Worm (Caenorhabditis elegans): Measurements from ENCODE around the gene lgc-50.
A peak's percentile ranks its signal among the peaks of the same experiment; 100 is the strongest.

DNA sequence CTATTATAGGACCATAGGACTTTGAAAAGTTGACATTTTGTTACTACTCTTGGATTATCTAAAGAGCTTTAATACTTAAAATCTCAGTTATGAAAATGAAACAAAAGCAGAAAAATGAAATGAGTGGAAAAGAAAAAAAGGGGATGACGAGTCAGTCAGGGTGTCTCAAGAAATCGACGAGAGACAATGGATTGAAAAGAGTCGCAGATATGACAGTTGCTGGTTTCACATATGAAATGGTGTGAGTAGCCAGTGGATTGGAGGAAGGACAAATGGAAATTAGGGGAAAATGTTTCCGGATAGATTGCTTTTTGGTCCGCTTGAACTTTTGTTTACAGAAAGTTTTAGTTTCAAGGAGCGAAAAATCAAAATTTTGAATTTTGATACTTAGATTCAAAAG is 1.9 kb upstream of the lgc-50 start:
- TF ChIP-seq unc-62 (GFP tag; optimal IDR thresholded peaks at IDR 0.05 in 1 of 2), result peak in 1 of 2 experiments; percentile 89
- TF ChIP-seq unc-62 (tag; optimal IDR thresholded peaks at IDR 0.05), result no peak
- no peak for TF ChIP-seq ceh-20 (GFP tag; IDR thresholded peaks at IDR 0.05)
- TF ChIP-seq nhr-28 (tag; optimal IDR thresholded peaks at IDR 0.05), result no peak
- TF ChIP-seq set-16 (GFP tag; IDR thresholded peaks at IDR 0.05), result no peak
- TF ChIP-seq zag-1 (tag; optimal IDR thresholded peaks at IDR 0.05), result no peak
- no peak for TF ChIP-seq egl-27 (tag; optimal IDR thresholded peaks at IDR 0.05)
- TF ChIP-seq ama-1 (optimal IDR thresholded peaks at IDR 0.05), result no peak
- no peak for TF ChIP-seq hlh-30 (tag; optimal IDR thresholded peaks at IDR 0.05; ENCODE audit: insufficient read depth)
- no peak for TF ChIP-seq R02D3.7 (tag; optimal IDR thresholded peaks at IDR 0.05)
- TF ChIP-seq pha-4 (GFP tag; IDR thresholded peaks at IDR 0.05), result no peak
- TF ChIP-seq pha-4 (tag; optimal IDR thresholded peaks at IDR 0.05), result no peak
- TF ChIP-seq Y5F2A.4 (GFP tag; optimal IDR thresholded peaks at IDR 0.05), result no peak
- TF ChIP-seq skn-1 (tag; optimal IDR thresholded peaks at IDR 0.05), result no peak
